Worm (Caenorhabditis elegans): ENCODE results near the gene rcan-1.

ce11 chrIII:5721888-5722287 is 38.0 kb upstream of the rcan-1 start:
- no peak for TF ChIP-seq zag-1 (tag; optimal IDR thresholded peaks at IDR 0.05)
- TF ChIP-seq ZK546.5 (tag; optimal IDR thresholded peaks at IDR 0.05) = no peak
- peak; percentile 34 to 80 for TF ChIP-seq lsy-2 (tag; optimal IDR thresholded peaks at IDR 0.05)
- TF ChIP-seq skn-1 (tag; optimal IDR thresholded peaks at IDR 0.05) = peak; percentile 18

Measured in whole organism, L2 larva.